Worm (Caenorhabditis elegans): Measurements from ENCODE around the gene F26H11.8.

Gene F26H11.8

DNA sequence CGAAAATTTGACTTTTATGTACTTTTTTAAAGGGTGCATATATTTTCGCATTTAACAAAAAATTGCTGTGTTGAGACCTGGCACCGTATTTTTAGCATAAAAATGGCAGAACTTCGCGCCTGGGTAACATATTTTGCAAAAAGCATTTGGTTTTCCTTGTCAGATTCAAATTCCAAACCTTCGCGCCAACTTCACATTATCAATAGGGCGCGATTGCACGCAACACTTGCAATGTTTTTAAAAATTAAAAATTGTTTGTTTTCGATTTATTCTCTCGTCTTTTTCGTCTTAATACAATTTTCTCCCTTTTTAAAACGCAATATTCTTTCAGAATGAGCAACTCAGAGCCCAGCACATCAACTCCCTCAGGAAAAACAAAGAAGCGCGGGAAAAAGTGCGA lies 4.7 kb upstream of the F26H11.8 start, which contains the start of gene mes-2:
mes-2 (plus strand) TSS at position 330 of the 400 bp plus-strand sequence.
- TF ChIP-seq ets-5 (GFP tag; IDR thresholded peaks at IDR 0.05) (no peak), unc-98 (GFP tag; IDR thresholded peaks at IDR 0.05) (no peak), lin-14 (GFP tag; optimal IDR thresholded peaks at IDR 0.05) (no peak), nhr-85 (tag) (peak; percentile 83), lin-35 (GFP tag; optimal IDR thresholded peaks at IDR 0.05) (peak; percentile 98 to 99), nhr-19 (GFP tag; conservative IDR thresholded peaks at IDR 0.05) (peak; percentile 84), lin-15B (tag; optimal IDR thresholded peaks at IDR 0.05) (peak; percentile 77), pax-3 (tag; optimal IDR thresholded peaks at IDR 0.05) (peak; percentile 26), nhr-11 (tag; optimal IDR thresholded peaks at IDR 0.05) (peak; percentile 65), snpc-4 (tag; optimal IDR thresholded peaks at IDR 0.05) (peak; percentile 77), elt-3 (tag; optimal IDR thresholded peaks at IDR 0.05) (peak in 2 of 6 experiments; percentile 27 to 39), nhr-84 (tag; optimal IDR thresholded peaks at IDR 0.05) (no peak), nhr-90 (tag; optimal IDR thresholded peaks at IDR 0.05; ENCODE audit: poor library complexity) (peak; percentile 86), skn-1 (tag; optimal IDR thresholded peaks at IDR 0.05) (peak; percentile 72), aly-2 (tag; optimal IDR thresholded peaks at IDR 0.05) (peak; percentile 81), ceh-90 (tag; optimal IDR thresholded peaks at IDR 0.05) (peak; percentile 24), blmp-1 (tag; optimal IDR thresholded peaks at IDR 0.05) (no peak), ama-1 (optimal IDR thresholded peaks at IDR 0.05) (no peak), lir-3 (tag; optimal IDR thresholded peaks at IDR 0.05; ENCODE audit: poor library complexity) (peak; percentile 6), hlh-4 (tag; optimal IDR thresholded peaks at IDR 0.05) (no peak), rnt-1 (tag; optimal IDR thresholded peaks at IDR 0.05) (peak; percentile 88), unc-86 (tag; optimal IDR thresholded peaks at IDR 0.05) (peak; percentile 76), sox-4 (tag; optimal IDR thresholded peaks at IDR 0.05) (no peak), dpl-1 (GFP tag; optimal IDR thresholded peaks at IDR 0.05) (peak; percentile 98 to 99 (median 99)), ceh-63 (GFP tag; optimal IDR thresholded peaks at IDR 0.05) (no peak), C16A3.4 (tag; optimal IDR thresholded peaks at IDR 0.05) (peak; percentile 93), fos-1 (tag; optimal IDR thresholded peaks at IDR 0.05) (peak; percentile 79), lin-13 (GFP tag; optimal IDR thresholded peaks at IDR 0.05) (peak; percentile 67), zag-1 (tag; optimal IDR thresholded peaks at IDR 0.05) (peak; percentile 41), pag-3 (tag; optimal IDR thresholded peaks at IDR 0.05; ENCODE audit: borderline replicate concordance, insufficient read depth) (no peak), sptf-1 (tag; optimal IDR thresholded peaks at IDR 0.05) (no peak), ceh-82 (tag; optimal IDR thresholded peaks at IDR 0.05) (peak; percentile 80 to 92 (median 89)), mab-9 (GFP tag; IDR thresholded peaks at IDR 0.05) (0 out of 2 replicates have a peak, but pooled peaks have one; percentile 31), efl-3 (GFP tag; optimal IDR thresholded peaks at IDR 0.05) (no peak), mdl-1 (tag; optimal IDR thresholded peaks at IDR 0.05) (peak in 1 of 2 experiments; percentile 78), Y116A8C.19 (tag; optimal IDR thresholded peaks at IDR 0.05; ENCODE audit: borderline replicate concordance) (no peak), nhr-77 (tag; optimal IDR thresholded peaks at IDR 0.05) (peak; percentile 88), unc-130 (tag; optimal IDR thresholded peaks at IDR 0.05) (peak; percentile 89), C34B4.2 (tag; optimal IDR thresholded peaks at IDR 0.05) (no peak), zip-4 (GFP tag; optimal IDR thresholded peaks at IDR 0.05) (peak; percentile 49), aha-1 (tag; optimal IDR thresholded peaks at IDR 0.05) (no peak), lin-39 (tag; optimal IDR thresholded peaks at IDR 0.05) (peak; percentile 49), hlh-17 (GFP tag; optimal IDR thresholded peaks at IDR 0.05; ENCODE audit: borderline replicate concordance) (no peak), mef-2 (tag; optimal IDR thresholded peaks at IDR 0.05) (no peak), ztf-4 (tag; optimal IDR thresholded peaks at IDR 0.05) (peak; percentile 73), nhr-20 (tag; optimal IDR thresholded peaks at IDR 0.05) (peak; percentile 80), ceh-88 (GFP tag; IDR thresholded peaks at IDR 0.05) (peak; percentile 46; the same call in 1 of the 2 replicates), isw-1 (GFP tag; IDR thresholded peaks at IDR 0.05) (peak; percentile 68), nhr-47 (tag; optimal IDR thresholded peaks at IDR 0.05) (peak; percentile 92), egl-27 (tag; optimal IDR thresholded peaks at IDR 0.05) (no peak), egl-13 (tag; optimal IDR thresholded peaks at IDR 0.05) (peak; percentile 43), unc-30 (tag; optimal IDR thresholded peaks at IDR 0.05) (no peak), fkh-4 (tag; optimal IDR thresholded peaks at IDR 0.05; ENCODE audit: borderline replicate concordance) (no peak)

All from whole organism, L1 larva.